Worm (Caenorhabditis elegans): ENCODE data around the gene col-99.

Gene col-99

ce11 chrIV:178696-179095, 31.0 kb upstream of the col-99 start, which contains the start of gene tcl-2:
TSS of gene tcl-2 (plus strand) at chrIV:179083.
- no peak for TF ChIP-seq klf-2 (GFP tag; conservative IDR thresholded peaks at IDR 0.05)
- TF ChIP-seq cog-1 (tag; optimal IDR thresholded peaks at IDR 0.05) = no peak
- no peak for TF ChIP-seq tab-1 (GFP tag; IDR thresholded peaks at IDR 0.05)
- peak; percentile 12; the same call in 1 of the 2 replicates for TF ChIP-seq flt-1 (GFP tag; IDR thresholded peaks at IDR 0.05)
- no peak for TF ChIP-seq med-1 (GFP tag; optimal IDR thresholded peaks at IDR 0.05; ENCODE audit: insufficient read depth)

ce11 chrIV:177487-177886, 29.8 kb upstream of the col-99 start:
- no peak for TF ChIP-seq klf-2 (GFP tag; conservative IDR thresholded peaks at IDR 0.05)
- TF ChIP-seq T22C8.4 (GFP tag; IDR thresholded peaks at IDR 0.05) = no peak

- no peak for TF ChIP-seq cog-1 (tag; optimal IDR thresholded peaks at IDR 0.05)
- TF ChIP-seq med-1 (GFP tag; optimal IDR thresholded peaks at IDR 0.05; ENCODE audit: insufficient read depth) = no peak
- TF ChIP-seq klf-2 (GFP tag; conservative IDR thresholded peaks at IDR 0.05) = no peak
- 0 out of 2 replicates have a peak, but pooled peaks have one; percentile 31 for TF ChIP-seq ztf-23 (GFP tag; IDR thresholded peaks at IDR 0.05)
- TF ChIP-seq flt-1 (GFP tag; IDR thresholded peaks at IDR 0.05) = peak; percentile 40; the same call in 1 of the 2 replicates
- no peak for TF ChIP-seq ref-1 (GFP tag; conservative IDR thresholded peaks at IDR 0.05)
- TF ChIP-seq tab-1 (GFP tag; IDR thresholded peaks at IDR 0.05) = peak; percentile 69
These were observed 28.0 kb upstream of the col-99 start for ce11 chrIV:175698-176097.

- TF ChIP-seq flt-1 (GFP tag; IDR thresholded peaks at IDR 0.05) = no peak
- TF ChIP-seq ztf-23 (GFP tag; IDR thresholded peaks at IDR 0.05) = no peak
- TF ChIP-seq klf-2 (GFP tag; conservative IDR thresholded peaks at IDR 0.05) = no peak
These were observed 26.4 kb upstream of the col-99 start for ce11 chrIV:174115-174514.

- no peak for TF ChIP-seq tab-1 (GFP tag; IDR thresholded peaks at IDR 0.05)
- TF ChIP-seq cog-1 (tag; optimal IDR thresholded peaks at IDR 0.05) = no peak
- TF ChIP-seq ztf-29 (GFP tag; IDR thresholded peaks at IDR 0.05) = peak; percentile 45; the same call in 1 of the 2 replicates
- no peak for TF ChIP-seq flt-1 (GFP tag; IDR thresholded peaks at IDR 0.05)
- no peak for TF ChIP-seq T22C8.4 (GFP tag; IDR thresholded peaks at IDR 0.05)
These were observed 25.3 kb upstream of the col-99 start for ce11 chrIV:172990-173389.

ce11 chrIV:171036-171435, 23.3 kb upstream of the col-99 start:
- TF ChIP-seq ref-1 (GFP tag; conservative IDR thresholded peaks at IDR 0.05) = no peak
- TF ChIP-seq flt-1 (GFP tag; IDR thresholded peaks at IDR 0.05) = no peak
- TF ChIP-seq med-1 (GFP tag; optimal IDR thresholded peaks at IDR 0.05; ENCODE audit: insufficient read depth) = no peak
- TF ChIP-seq cog-1 (tag; optimal IDR thresholded peaks at IDR 0.05) = no peak
- TF ChIP-seq tab-1 (GFP tag; IDR thresholded peaks at IDR 0.05) = no peak
- TF ChIP-seq ztf-23 (GFP tag; IDR thresholded peaks at IDR 0.05) = no peak
- no peak for TF ChIP-seq T22C8.4 (GFP tag; IDR thresholded peaks at IDR 0.05)
- TF ChIP-seq klf-2 (GFP tag; conservative IDR thresholded peaks at IDR 0.05) = no peak
- no peak for TF ChIP-seq ztf-29 (GFP tag; IDR thresholded peaks at IDR 0.05)

- no peak for TF ChIP-seq cog-1 (tag; optimal IDR thresholded peaks at IDR 0.05)
- TF ChIP-seq T22C8.4 (GFP tag; IDR thresholded peaks at IDR 0.05) = no peak
- no peak for TF ChIP-seq klf-2 (GFP tag; conservative IDR thresholded peaks at IDR 0.05)
- TF ChIP-seq ztf-29 (GFP tag; IDR thresholded peaks at IDR 0.05) = no peak
- no peak for TF ChIP-seq ztf-23 (GFP tag; IDR thresholded peaks at IDR 0.05)
- no peak for TF ChIP-seq flt-1 (GFP tag; IDR thresholded peaks at IDR 0.05)
- no peak for TF ChIP-seq ref-1 (GFP tag; conservative IDR thresholded peaks at IDR 0.05)
- TF ChIP-seq tab-1 (GFP tag; IDR thresholded peaks at IDR 0.05) = no peak
- no peak for TF ChIP-seq med-1 (GFP tag; optimal IDR thresholded peaks at IDR 0.05; ENCODE audit: insufficient read depth)
These were observed 17.1 kb upstream of the col-99 start, which contains the start of gene cutl-24 for ce11 chrIV:164777-165176. TSS of gene cutl-24 (plus strand) at chrIV:165077.

- TF ChIP-seq klf-2 (GFP tag; conservative IDR thresholded peaks at IDR 0.05) (no peak), ref-1 (GFP tag; conservative IDR thresholded peaks at IDR 0.05) (no peak), ztf-23 (GFP tag; IDR thresholded peaks at IDR 0.05) (no peak), tab-1 (GFP tag; IDR thresholded peaks at IDR 0.05) (no peak), flt-1 (GFP tag; IDR thresholded peaks at IDR 0.05) (no peak)
These were observed 14.8 kb upstream of the col-99 start, which contains the start of gene Y38C1AA.6 for ce11 chrIV:162530-162929. TSS of gene Y38C1AA.6 (plus strand) at chrIV:162830.

- TF ChIP-seq T22C8.4 (GFP tag; IDR thresholded peaks at IDR 0.05) (no peak), flt-1 (GFP tag; IDR thresholded peaks at IDR 0.05) (no peak), tab-1 (GFP tag; IDR thresholded peaks at IDR 0.05) (no peak), klf-2 (GFP tag; conservative IDR thresholded peaks at IDR 0.05) (no peak), cog-1 (tag; optimal IDR thresholded peaks at IDR 0.05) (no peak), med-1 (GFP tag; optimal IDR thresholded peaks at IDR 0.05; ENCODE audit: insufficient read depth) (no peak), ztf-23 (GFP tag; IDR thresholded peaks at IDR 0.05) (no peak), ref-1 (GFP tag; conservative IDR thresholded peaks at IDR 0.05) (no peak)
These were observed 12.1 kb upstream of the col-99 start, which contains the start of gene Y38C1AA.19 for ce11 chrIV:159864-160263. TSS of gene Y38C1AA.19 (plus strand) at chrIV:160164.

ce11 chrIV:158662-159061, 10.9 kb upstream of the col-99 start, which contains the start of gene Y38C1AA.7:
TSS of gene Y38C1AA.7 (plus strand) at chrIV:158962.
- TF ChIP-seq med-1 (GFP tag; optimal IDR thresholded peaks at IDR 0.05; ENCODE audit: insufficient read depth) = no peak
- no peak for TF ChIP-seq cog-1 (tag; optimal IDR thresholded peaks at IDR 0.05)
- TF ChIP-seq T22C8.4 (GFP tag; IDR thresholded peaks at IDR 0.05) = no peak
- no peak for TF ChIP-seq klf-2 (GFP tag; conservative IDR thresholded peaks at IDR 0.05)
- TF ChIP-seq ref-1 (GFP tag; conservative IDR thresholded peaks at IDR 0.05) = no peak
- TF ChIP-seq tab-1 (GFP tag; IDR thresholded peaks at IDR 0.05) = no peak
- TF ChIP-seq flt-1 (GFP tag; IDR thresholded peaks at IDR 0.05) = no peak
- TF ChIP-seq ztf-29 (GFP tag; IDR thresholded peaks at IDR 0.05) = no peak
- no peak for TF ChIP-seq ztf-23 (GFP tag; IDR thresholded peaks at IDR 0.05)

- TF ChIP-seq flt-1 (GFP tag; IDR thresholded peaks at IDR 0.05) = no peak
- TF ChIP-seq med-1 (GFP tag; optimal IDR thresholded peaks at IDR 0.05; ENCODE audit: insufficient read depth) = no peak
- TF ChIP-seq tab-1 (GFP tag; IDR thresholded peaks at IDR 0.05) = no peak
- no peak for TF ChIP-seq ztf-23 (GFP tag; IDR thresholded peaks at IDR 0.05)
- no peak for TF ChIP-seq T22C8.4 (GFP tag; IDR thresholded peaks at IDR 0.05)
- TF ChIP-seq cog-1 (tag; optimal IDR thresholded peaks at IDR 0.05) = no peak
- TF ChIP-seq ref-1 (GFP tag; conservative IDR thresholded peaks at IDR 0.05) = no peak
- TF ChIP-seq klf-2 (GFP tag; conservative IDR thresholded peaks at IDR 0.05) = no peak
- no peak for TF ChIP-seq ztf-29 (GFP tag; IDR thresholded peaks at IDR 0.05)
These were observed 10.1 kb upstream of the col-99 start, which contains the start of gene gegf-1 for ce11 chrIV:157809-158208. TSS of gene gegf-1 (minus strand) at chrIV:157909.
